Worm (Caenorhabditis elegans) whole organism, L4 larva: ENCODE measurements around the gene cnnm-5.

Source experiments
- F44E2.7 ChIP-seq: fragments of 200-800 bp; sonication (Bioruptor generic); IDR thresholded peaks from 2 replicates; pipeline ENCODE4 v2.1.2; 2022; ENCODE audit warnings: missing genetic modification characterization, missing compliant biosample characterization
- ZK546.5 ChIP-seq, 2 experiments: sonication (generic microtip); optimal IDR thresholded peaks; 2 replicates each; lab custom pipeline; 2017; ENCODE audit warnings: missing biosample characterization in 2 of 2, missing genetic modification characterization in 2 of 2
- ama-1 ChIP-seq: fragments of 150-350 bp; optimal IDR thresholded peaks from 2 replicates; lab custom pipeline; 2014; ENCODE audit warnings: inconsistent platforms, mixed read lengths
- daf-16 ChIP-seq, 3 experiments: sonication (generic microtip); optimal IDR thresholded peaks; 2 replicates each; lab custom pipeline; 2016 to 2017; ENCODE audit warnings: missing genetic modification characterization in 3 of 3, missing genetic modification reagents in 3 of 3, mild to moderate bottlenecking in 2 of 3, missing compliant biosample characterization in 2 of 3, missing biosample characterization in 1 of 3, moderate library complexity in 1 of 3
- dpl-1 ChIP-seq: fragments of 150-350 bp; optimal IDR thresholded peaks from 2 replicates; lab custom pipeline; 2014; ENCODE audit warnings: missing biosample characterization, missing genetic modification reagents, missing genetic modification characterization
- nhr-11 ChIP-seq: fragments of 150-350 bp; optimal IDR thresholded peaks from 2 replicates; lab custom pipeline; 2014; ENCODE audit warnings: missing biosample characterization, missing genetic modification characterization
- snpc-4 ChIP-seq: fragments of 150-350 bp; optimal IDR thresholded peaks from 2 replicates; lab custom pipeline; 2014; ENCODE audit warnings: missing biosample characterization, missing genetic modification characterization
- unc-39 ChIP-seq: sonication (generic microtip); optimal IDR thresholded peaks from 2 replicates; lab custom pipeline; 2017; ENCODE audit warnings: missing biosample characterization, missing genetic modification characterization
- unc-62 ChIP-seq, 3 experiments: fragments of 150-350 bp in 1 of 3; sonication (generic microtip); optimal IDR thresholded peaks in 2 of 3; peaks in 1 of 3; 1 replicate in 1 of 3; 2 replicates in 2 of 3; lab custom pipeline; 2014 to 2017; ENCODE audit warnings: missing biosample characterization in 3 of 3, missing genetic modification characterization in 3 of 3, missing genetic modification reagents in 3 of 3, missing genotype in 1 of 3
- ztf-11 ChIP-seq: fragments of 150-350 bp; optimal IDR thresholded peaks from 2 replicates; lab custom pipeline; 2014; ENCODE audit warnings: missing biosample characterization, missing genetic modification characterization
- ztf-7 ChIP-seq: fragments of 150-350 bp; optimal IDR thresholded peaks from 2 replicates; lab custom pipeline; 2014; ENCODE audit warnings: missing biosample characterization, missing genetic modification characterization

ce11 chrIII:3869292-3869781 lies 40.3 kb upstream of the cnnm-5 start:
- TF ChIP-seq ztf-7 (tag; lab: Kevin White, UChicago) (no peak), unc-39 (no peak), ZK546.5 (tag; optimal IDR thresholded peaks at IDR 0.05; lab: Kevin White, UChicago) (no peak), ztf-11 (tag; lab: Kevin White, UChicago) (no peak), dpl-1 (no peak), unc-62 (GFP tag; optimal IDR thresholded peaks at IDR 0.05 in 1 of 2; lab: Kevin White, UChicago) (no peak), unc-62 (tag; optimal IDR thresholded peaks at IDR 0.05; lab: Kevin White, UChicago) (no peak), daf-16 (GFP tag; optimal IDR thresholded peaks at IDR 0.05; lab: Kevin White, UChicago) (peak in 1 of 2 experiments; percentile 18), daf-16 (tag; optimal IDR thresholded peaks at IDR 0.05; lab: Kevin White, UChicago) (peak; percentile 3), F44E2.7 (GFP tag; lab: Robert Waterston, UW) (0 out of 2 replicates have a peak, but pooled peaks have one; percentile 17), snpc-4 (tag; lab: Kevin White, UChicago) (no peak), ama-1 (peak; percentile 86), nhr-11 (tag; lab: Kevin White, UChicago) (no peak)
